Worm (Caenorhabditis elegans): ENCODE data around the gene Y105C5B.1413.

DNA sequence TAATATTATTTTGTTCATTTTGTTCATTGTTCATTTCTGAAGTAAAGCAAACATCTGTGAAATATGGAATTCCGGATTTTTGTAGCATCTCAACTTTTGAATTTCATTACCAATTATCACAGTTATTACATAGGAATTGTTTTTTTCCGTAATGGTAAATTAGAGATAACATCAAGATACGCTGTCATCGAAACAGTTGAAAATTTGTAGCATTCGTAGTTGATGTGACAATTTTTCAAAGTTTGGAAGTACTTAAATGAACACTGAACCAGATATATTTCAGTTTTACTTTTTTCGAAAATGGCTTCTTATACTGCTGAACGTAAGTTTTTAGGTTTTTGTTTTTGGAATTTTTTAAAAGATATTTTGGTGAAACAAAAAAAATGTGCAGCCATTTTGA lies 41.3 kb upstream of the Y105C5B.1413 start, which contains the start of gene H25K10.4:
- no peak for TF ChIP-seq him-1 (tag; optimal IDR thresholded peaks at IDR 0.05)
- TF ChIP-seq W03F9.2 (tag; optimal IDR thresholded peaks at IDR 0.05), result no peak
- no peak for TF ChIP-seq dao-5 (tag; optimal IDR thresholded peaks at IDR 0.05)

All from whole organism, L4/young adult.